Fruit fly (Drosophila melanogaster) whole organism, embryonic: ENCODE data around the gene CAH3.
A peak's percentile ranks its signal among the peaks of the same experiment; 100 is the strongest.

Source experiments
- Abd-B ChIP-seq: fragments of 200-800 bp; sonication (Bioruptor generic); optimal IDR thresholded peaks from 2 replicates; lab custom pipeline; 2018; ENCODE audit warnings: missing biosample characterization, mild to moderate bottlenecking, missing genetic modification characterization, moderate library complexity
- BtbVII ChIP-seq: fragments of 200-800 bp; sonication (Bioruptor generic); optimal IDR thresholded peaks from 3 replicates; lab custom pipeline; 2017; ENCODE audit warnings: missing biosample characterization, mild to moderate bottlenecking, missing genetic modification characterization
- CG10959 ChIP-seq: fragments of 200-800 bp; sonication (Bioruptor generic); IDR thresholded peaks from 2 replicates; pipeline ENCODE4 v1.3.6; 2022; ENCODE audit warnings: missing biosample characterization, missing genetic modification characterization
- CG11504 ChIP-seq: fragments of 200-800 bp; sonication (Bioruptor generic); optimal IDR thresholded peaks from 3 replicates; lab custom pipeline; 2019; ENCODE audit warnings: missing biosample characterization, mild to moderate bottlenecking, missing genetic modification characterization, moderate library complexity
- CG12155 ChIP-seq: fragments of 200-800 bp; sonication (Bioruptor generic); optimal IDR thresholded peaks from 3 replicates; lab custom pipeline; 2016; ENCODE audit warnings: missing biosample characterization, missing genetic modification characterization
- CG1602 ChIP-seq: fragments of 200-800 bp; sonication (Bioruptor generic); optimal IDR thresholded peaks from 3 replicates; lab custom pipeline; 2016; ENCODE audit warnings: missing biosample characterization, missing genetic modification characterization
- CG17385 ChIP-seq: fragments of 200-800 bp; sonication (Bioruptor generic); optimal IDR thresholded peaks from 3 replicates; lab custom pipeline; 2018; ENCODE audit warnings: missing biosample characterization, mild to moderate bottlenecking, missing genetic modification characterization
- CG2875 ChIP-seq: fragments of 200-800 bp; sonication (Bioruptor generic); optimal IDR thresholded peaks from 2 replicates; lab custom pipeline; 2017; ENCODE audit warnings: missing biosample characterization, mild to moderate bottlenecking, missing genetic modification characterization, missing genetic modification reagents
- CG3163 ChIP-seq: fragments of 200-800 bp; sonication (Bioruptor generic); optimal IDR thresholded peaks from 3 replicates; lab custom pipeline; 2016; ENCODE audit warnings: missing biosample characterization, missing genetic modification characterization
- CG32772 ChIP-seq: fragments of 200-800 bp; sonication (Bioruptor generic); IDR thresholded peaks from 2 replicates; pipeline ENCODE4 v1.3.6; 2022; ENCODE audit warnings: missing biosample characterization, missing genetic modification characterization
- CG3726 ChIP-seq: fragments of 200-800 bp; sonication (Bioruptor generic); IDR thresholded peaks from 3 replicates; pipeline ENCODE4, ENCODE4 v1.3.6; 2022; ENCODE audit warnings: missing biosample characterization, missing genetic modification characterization
- CG4707 ChIP-seq: fragments of 200-800 bp; sonication (Bioruptor generic); optimal IDR thresholded peaks from 2 replicates; lab custom pipeline; 2018; ENCODE audit warnings: missing biosample characterization, mild to moderate bottlenecking, missing genetic modification characterization, moderate library complexity
- CG5953 ChIP-seq: fragments of 200-800 bp; sonication (Bioruptor generic); IDR thresholded peaks from 2 replicates; pipeline ENCODE4 v1.3.6; 2022; ENCODE audit warnings: missing biosample characterization, missing genetic modification characterization
- CG6689 ChIP-seq: fragments of 200-800 bp; sonication (Bioruptor generic); IDR thresholded peaks from 2 replicates; pipeline ENCODE4 v1.3.6; 2022; ENCODE audit warnings: missing biosample characterization, missing genetic modification characterization
- CG8388 ChIP-seq: fragments of 200-800 bp; sonication (Bioruptor generic); optimal IDR thresholded peaks from 2 replicates; lab custom pipeline; 2019; ENCODE audit warnings: missing biosample characterization, mild to moderate bottlenecking, missing genetic modification characterization, moderate library complexity
- CG8478 ChIP-seq: fragments of >200 bp; optimal IDR thresholded peaks from 2 replicates; lab custom pipeline; 2018
- CG9727 ChIP-seq: fragments of 200-800 bp; sonication (Bioruptor generic); optimal IDR thresholded peaks from 3 replicates; lab custom pipeline; 2017; ENCODE audit warnings: missing biosample characterization, mild to moderate bottlenecking, missing genetic modification characterization
- CHES-1-like ChIP-seq: fragments of 200-800 bp; sonication (Bioruptor generic); optimal IDR thresholded peaks from 2 replicates; lab custom pipeline; 2016; ENCODE audit warnings: missing biosample characterization, missing genetic modification characterization
- Deaf1 ChIP-seq: fragments of 200-800 bp; optimal IDR thresholded peaks from 3 replicates; lab custom pipeline; 2019; ENCODE audit warnings: missing biosample characterization, mild to moderate bottlenecking, missing genetic modification characterization, moderate library complexity
- Fer2 ChIP-seq: fragments of 200-800 bp; sonication (Bioruptor generic); optimal IDR thresholded peaks from 2 replicates; lab custom pipeline; 2018; ENCODE audit warnings: missing biosample characterization, mild to moderate bottlenecking, missing genetic modification characterization, moderate library complexity
- Hsf ChIP-seq: fragments of 200-800 bp; sonication (Bioruptor generic); optimal IDR thresholded peaks from 3 replicates; lab custom pipeline; 2016; ENCODE audit warnings: missing biosample characterization, missing genetic modification characterization
- Lim3 ChIP-seq: fragments of 200-800 bp; sonication (Bioruptor generic); IDR thresholded peaks from 2 replicates; pipeline ENCODE4 v1.3.6; 2022; ENCODE audit warnings: missing biosample characterization, missing genetic modification characterization
- Myb ChIP-seq: fragments of 200-800 bp; sonication (Bioruptor generic); optimal IDR thresholded peaks from 2 replicates; lab custom pipeline; 2016; ENCODE audit warnings: missing biosample characterization, missing genetic modification characterization
- Nf-YA ChIP-seq: fragments of 200-800 bp; sonication (Bioruptor generic); IDR thresholded peaks from 2 replicates; pipeline ENCODE4 v1.3.6; 2022; ENCODE audit warnings: missing biosample characterization, missing genetic modification characterization
- Oli ChIP-seq: fragments of 200-800 bp; sonication (Bioruptor generic); optimal IDR thresholded peaks from 2 replicates; lab custom pipeline; 2018; ENCODE audit warnings: missing biosample characterization, mild to moderate bottlenecking, missing genetic modification characterization, moderate library complexity
- Scr ChIP-seq: fragments of 200-800 bp; sonication (Bioruptor generic); IDR thresholded peaks from 2 replicates; pipeline ENCODE4 v1.3.6; 2022; ENCODE audit warnings: missing biosample characterization, missing genetic modification characterization; ENCODE audit not compliant: partially characterized antibody
- Spps ChIP-seq: fragments of 200-800 bp; sonication (Bioruptor generic); optimal IDR thresholded peaks from 2 replicates; lab custom pipeline; 2018; ENCODE audit warnings: missing biosample characterization, mild to moderate bottlenecking, missing genetic modification characterization
- Stat92E ChIP-seq, 3 experiments: fragments of >200 bp in 2 of 3; fragments of 200-800 bp in 1 of 3; sonication (Bioruptor generic) in 1 of 3; optimal IDR thresholded peaks; 2 replicates each; lab custom pipeline; 2017 to 2019; ENCODE audit warnings: missing biosample characterization in 3 of 3, missing genetic modification characterization in 3 of 3, mild to moderate bottlenecking in 1 of 3, moderate library complexity in 1 of 3
- TFAM ChIP-seq: fragments of 200-800 bp; sonication (Bioruptor generic); optimal IDR thresholded peaks from 2 replicates; lab custom pipeline; 2017; ENCODE audit warnings: missing biosample characterization, missing genetic modification characterization, inconsistent platforms
- Trl ChIP-seq, 3 experiments: fragments of >200 bp in 2 of 3; fragments of 200-800 bp in 1 of 3; sonication (Bioruptor generic) in 1 of 3; optimal IDR thresholded peaks; 2 replicates in 1 of 3; 3 replicates in 2 of 3; lab custom pipeline; 2016 to 2017; ENCODE audit warnings: missing biosample characterization in 1 of 3, missing genetic modification characterization in 1 of 3
- Xbp1 ChIP-seq: fragments of 200-800 bp; sonication (Bioruptor generic); optimal IDR thresholded peaks from 3 replicates; lab custom pipeline; 2016; ENCODE audit warnings: missing biosample characterization, mild to moderate bottlenecking, missing genetic modification characterization
- ab ChIP-seq: fragments of 200-800 bp; sonication (Bioruptor generic); optimal IDR thresholded peaks from 2 replicates; lab custom pipeline; 2016; ENCODE audit warnings: missing biosample characterization, missing genetic modification characterization
- ap ChIP-seq: fragments of 200-800 bp; sonication (Bioruptor generic); IDR thresholded peaks from 2 replicates; pipeline ENCODE4 v1.3.6; 2022; ENCODE audit warnings: missing biosample characterization, missing genetic modification characterization
- ash1 ChIP-seq: fragments of 200-800 bp; sonication (Bioruptor generic); optimal IDR thresholded peaks from 2 replicates; lab custom pipeline; 2018; ENCODE audit warnings: missing biosample characterization, mild to moderate bottlenecking, missing genetic modification characterization
- cato ChIP-seq: fragments of 200-800 bp; sonication (Bioruptor generic); optimal IDR thresholded peaks from 2 replicates; lab custom pipeline; 2016; ENCODE audit warnings: missing biosample characterization, missing genetic modification characterization, borderline replicate concordance
- caup ChIP-seq: fragments of 200-800 bp; sonication (Bioruptor generic); optimal IDR thresholded peaks from 3 replicates; lab custom pipeline; 2017; ENCODE audit warnings: missing biosample characterization, mild to moderate bottlenecking, missing genetic modification characterization, moderate library complexity; ENCODE audit not compliant: severe bottlenecking
- dan ChIP-seq: fragments of 200-800 bp; sonication (Bioruptor generic); IDR thresholded peaks from 2 replicates; pipeline ENCODE4 v1.3.6; 2022; ENCODE audit warnings: missing biosample characterization, missing genetic modification characterization
- ems ChIP-seq: fragments of 200-800 bp; sonication (Bioruptor generic); optimal IDR thresholded peaks from 3 replicates; lab custom pipeline; 2016; ENCODE audit warnings: missing biosample characterization, missing genetic modification characterization
- exex ChIP-seq: fragments of 200-800 bp; sonication (Bioruptor generic); optimal IDR thresholded peaks from 4 replicates; lab custom pipeline; 2018; ENCODE audit warnings: missing biosample characterization, mild to moderate bottlenecking, missing genetic modification characterization, moderate library complexity
- fd3F ChIP-seq: fragments of 200-800 bp; sonication (Bioruptor generic); optimal IDR thresholded peaks from 2 replicates; lab custom pipeline; 2018; ENCODE audit warnings: missing biosample characterization, mild to moderate bottlenecking, missing genetic modification characterization, moderate library complexity
- hth ChIP-seq: fragments of >200 bp; optimal IDR thresholded peaks from 2 replicates; lab custom pipeline; 2017; ENCODE audit warnings: inconsistent platforms
- lmd ChIP-seq: fragments of 200-800 bp; sonication (Bioruptor generic); IDR thresholded peaks from 2 replicates; pipeline ENCODE4 v1.3.6; 2022; ENCODE audit warnings: missing biosample characterization, missing genetic modification characterization
- pb ChIP-seq: fragments of 200-800 bp; sonication (Bioruptor generic); optimal IDR thresholded peaks from 3 replicates; lab custom pipeline; 2016; ENCODE audit warnings: missing biosample characterization, missing genetic modification characterization
- pita ChIP-seq: fragments of 200-800 bp; sonication (Bioruptor generic); optimal IDR thresholded peaks from 2 replicates; lab custom pipeline; 2017; ENCODE audit warnings: missing biosample characterization, mild to moderate bottlenecking, missing genetic modification characterization
- so ChIP-seq: fragments of 200-800 bp; sonication (Bioruptor generic); IDR thresholded peaks from 3 replicates; pipeline ENCODE4 v1.3.6; 2022; ENCODE audit warnings: missing biosample characterization, missing genetic modification characterization
- sob ChIP-seq: fragments of 200-800 bp; sonication (Bioruptor generic); IDR thresholded peaks from 2 replicates; pipeline ENCODE4 v1.3.6; 2022; ENCODE audit warnings: missing biosample characterization, missing genetic modification characterization
- ssp ChIP-seq: fragments of 200-800 bp; sonication (Bioruptor generic); IDR thresholded peaks from 2 replicates; pipeline ENCODE4 v1.3.6; 2022; ENCODE audit warnings: missing biosample characterization, missing genetic modification characterization
- stc ChIP-seq: fragments of 200-800 bp; sonication (Bioruptor generic); IDR thresholded peaks from 2 replicates; pipeline ENCODE4 v1.3.6; 2022; ENCODE audit warnings: missing biosample characterization, missing genetic modification characterization
- sug ChIP-seq: fragments of 200-800 bp; optimal IDR thresholded peaks from 2 replicates; lab custom pipeline; 2019; ENCODE audit warnings: missing biosample characterization, mild to moderate bottlenecking, missing genetic modification characterization, moderate library complexity
- vvl ChIP-seq: fragments of 200-800 bp; sonication (Bioruptor generic); IDR thresholded peaks from 2 replicates; pipeline ENCODE4 v1.3.6; 2022; ENCODE audit warnings: missing biosample characterization, missing genetic modification characterization

The CAH3 gene

dm6 chrX:8681189-8681821, at the start of gene CAH3 (continued):
- TF ChIP-seq Deaf1 (tag; lab: Kevin White, UChicago) = peak; percentile 78
- TF ChIP-seq CG17385 (GFP tag; lab: Kevin White, UChicago) = peak; percentile 85
- TF ChIP-seq Hsf (GFP tag; lab: Kevin White, UChicago) = peak; percentile 95
- TF ChIP-seq Trl (optimal IDR thresholded peaks at IDR 0.05; lab: Kevin White, UChicago) = no peak
- TF ChIP-seq Trl (GFP tag; optimal IDR thresholded peaks at IDR 0.05; lab: Kevin White, UChicago) = peak; percentile 93
- TF ChIP-seq pita = no peak
- peak; percentile 95 for TF ChIP-seq ems (GFP tag; lab: Kevin White, UChicago)
- peak; percentile 68 for TF ChIP-seq ash1
- peak; percentile 83 for TF ChIP-seq Myb
- TF ChIP-seq exex (tag; lab: Kevin White, UChicago) = peak; percentile 73
- TF ChIP-seq CG8388 = peak; percentile 94
- no peak for TF ChIP-seq CG8478 (lab: Kevin White, UChicago)
- peak in 1 of 3 experiments; percentile 96 for TF ChIP-seq Stat92E (GFP tag; optimal IDR thresholded peaks at IDR 0.05; lab: Kevin White, UChicago)
- TF ChIP-seq ap (GFP tag; lab: Robert Waterston, UW) = peak; percentile 83
- TF ChIP-seq sob (GFP tag; lab: Robert Waterston, UW) = peak; percentile 94
- peak; percentile 89 for TF ChIP-seq CG32772 (GFP tag; lab: Robert Waterston, UW)
- 0 out of 2 replicates have a peak, but pooled peaks have one; percentile 35 for TF ChIP-seq Scr
- peak; percentile 92 for TF ChIP-seq lmd (GFP tag; lab: Robert Waterston, UW)
- peak; percentile 96 for TF ChIP-seq Xbp1 (GFP tag; lab: Kevin White, UChicago)
- peak; percentile 95 for TF ChIP-seq CG9727 (GFP tag; lab: Kevin White, UChicago)
- peak; percentile 93 for TF ChIP-seq CG11504
- TF ChIP-seq Oli (tag; lab: Kevin White, UChicago) = peak; percentile 92
- TF ChIP-seq fd3F (GFP tag; lab: Kevin White, UChicago) = peak; percentile 86
- peak; percentile 87; the same call in 2 of the 3 replicates for TF ChIP-seq CG3726 (GFP tag; lab: Robert Waterston, UW)
- peak; percentile 67 for TF ChIP-seq Lim3 (GFP tag; lab: Robert Waterston, UW)
- peak; percentile 91 for TF ChIP-seq Fer2 (tag; lab: Kevin White, UChicago)
- peak; percentile 71 for TF ChIP-seq CG2875 (GFP tag; lab: Kevin White, UChicago)
- TF ChIP-seq dan (GFP tag; lab: Robert Waterston, UW) = 0 out of 2 replicates have a peak, but pooled peaks have one; percentile 24
- peak; percentile 79 for TF ChIP-seq CG10959 (GFP tag; lab: Robert Waterston, UW)
- TF ChIP-seq CG4707 (GFP tag; lab: Kevin White, UChicago) = peak; percentile 80
- peak; percentile 85 for TF ChIP-seq Nf-YA (GFP tag; lab: Robert Waterston, UW)
- peak; percentile 91 for TF ChIP-seq CG6689 (GFP tag; lab: Robert Waterston, UW)
- TF ChIP-seq CG3163 (GFP tag; lab: Kevin White, UChicago) = peak; percentile 80
- TF ChIP-seq cato (GFP tag; lab: Kevin White, UChicago) = peak; percentile 84
- TF ChIP-seq ssp (GFP tag; lab: Robert Waterston, UW) = peak; percentile 71
- TF ChIP-seq hth (lab: Kevin White, UChicago) = no peak
- peak; percentile 95 for TF ChIP-seq caup (GFP tag; lab: Kevin White, UChicago)
- peak; percentile 86; the same call in 1 of the 2 replicates for TF ChIP-seq CG5953 (GFP tag; lab: Robert Waterston, UW)
- TF ChIP-seq Spps = peak; percentile 88
- peak; percentile 89 for TF ChIP-seq Abd-B (GFP tag; lab: Kevin White, UChicago)
- peak; percentile 90 for TF ChIP-seq CG12155 (GFP tag; lab: Kevin White, UChicago)
- TF ChIP-seq stc (GFP tag; lab: Robert Waterston, UW) = peak; percentile 88
- peak; percentile 91 for TF ChIP-seq so (GFP tag; lab: Robert Waterston, UW)
- peak; percentile 87 for TF ChIP-seq ab (GFP tag; lab: Kevin White, UChicago)
- peak; percentile 95 for TF ChIP-seq CHES-1-like
- peak; percentile 72 for TF ChIP-seq TFAM (GFP tag; lab: Kevin White, UChicago)
- TF ChIP-seq pb (GFP tag; lab: Kevin White, UChicago) = peak; percentile 93
- peak; percentile 93 for TF ChIP-seq sug (tag; lab: Kevin White, UChicago)
- TF ChIP-seq CG1602 (GFP tag; lab: Kevin White, UChicago) = peak; percentile 90
- TF ChIP-seq vvl (GFP tag; lab: Robert Waterston, UW) = peak; percentile 95
- peak; percentile 90 for TF ChIP-seq BtbVII
